Worm (Caenorhabditis elegans) whole organism, L3 larva: ENCODE data around the gene srd-13.
A peak's percentile ranks its signal among the peaks of the same experiment; 100 is the strongest.

Source experiments
- ZK546.5 ChIP-seq: sonication (generic microtip); optimal IDR thresholded peaks from 2 replicates; lab custom pipeline; 2017; ENCODE audit warnings: missing biosample characterization, missing genetic modification characterization
- aly-2 ChIP-seq: fragments of 150-350 bp; optimal IDR thresholded peaks from 2 replicates; lab custom pipeline; 2014; ENCODE audit warnings: missing biosample characterization, missing genetic modification characterization
- ceh-9 ChIP-seq: sonication (generic microtip); optimal IDR thresholded peaks from 2 replicates; lab custom pipeline; 2018; ENCODE audit warnings: missing biosample characterization, missing genetic modification characterization
- fkh-10 ChIP-seq: sonication (generic microtip); optimal IDR thresholded peaks from 2 replicates; lab custom pipeline; 2017; ENCODE audit warnings: missing biosample characterization, missing genetic modification reagents, missing genetic modification characterization
- fkh-2 ChIP-seq: fragments of 150-350 bp; optimal IDR thresholded peaks from 2 replicates; lab custom pipeline; 2014; ENCODE audit warnings: missing biosample characterization, missing genetic modification reagents, missing genetic modification characterization
- mdl-1 ChIP-seq: fragments of 150-350 bp; optimal IDR thresholded peaks from 2 replicates; lab custom pipeline; 2014; ENCODE audit warnings: missing biosample characterization, missing genetic modification characterization
- nhr-237 ChIP-seq: fragments of 150-350 bp; optimal IDR thresholded peaks from 2 replicates; lab custom pipeline; 2014; ENCODE audit warnings: missing biosample characterization, missing genetic modification characterization
- nhr-25 ChIP-seq: sonication (generic microtip); optimal IDR thresholded peaks from 2 replicates; lab custom pipeline; 2017; ENCODE audit warnings: missing biosample characterization, missing genetic modification characterization
- nhr-28 ChIP-seq: fragments of 150-350 bp; optimal IDR thresholded peaks from 2 replicates; lab custom pipeline; 2014; ENCODE audit warnings: missing biosample characterization, missing genetic modification characterization
- nhr-43 ChIP-seq: sonication (generic microtip); optimal IDR thresholded peaks from 2 replicates; lab custom pipeline; 2016; ENCODE audit warnings: mild to moderate bottlenecking, missing genetic modification characterization, missing compliant biosample characterization; ENCODE audit not compliant: poor library complexity, severe bottlenecking
- snpc-4 ChIP-seq: fragments of 150-350 bp; optimal IDR thresholded peaks from 2 replicates; lab custom pipeline; 2014; ENCODE audit warnings: missing biosample characterization, missing genetic modification characterization
- unc-39 ChIP-seq: sonication (generic microtip); optimal IDR thresholded peaks from 4 replicates; lab custom pipeline; 2017; ENCODE audit warnings: missing biosample characterization, missing genetic modification characterization
- ztf-11 ChIP-seq: fragments of 150-350 bp; optimal IDR thresholded peaks from 2 replicates; lab custom pipeline; 2014; ENCODE audit warnings: missing biosample characterization, missing genetic modification characterization

- TF ChIP-seq ztf-11 (tag; lab: Kevin White, UChicago): no peak
- TF ChIP-seq unc-39 (tag; lab: Kevin White, UChicago): no peak
- TF ChIP-seq ceh-9 (tag; lab: Kevin White, UChicago): no peak
- peak; percentile 87 for TF ChIP-seq nhr-43 (tag; lab: Kevin White, UChicago)
- no peak for TF ChIP-seq ZK546.5 (tag; lab: Kevin White, UChicago)
- no peak for TF ChIP-seq nhr-28 (tag; lab: Kevin White, UChicago)
- TF ChIP-seq snpc-4 (tag; lab: Kevin White, UChicago): no peak
- peak; percentile 84 for TF ChIP-seq nhr-25 (tag; lab: Kevin White, UChicago)
- no peak for TF ChIP-seq mdl-1 (tag; lab: Kevin White, UChicago)
- no peak for TF ChIP-seq aly-2 (tag; lab: Kevin White, UChicago)
- TF ChIP-seq nhr-237: no peak
- no peak for TF ChIP-seq fkh-2
- no peak for TF ChIP-seq fkh-10 (GFP tag; lab: Kevin White, UChicago)
Measured at ce11 chrIV:5655966-5656389, 20.5 kb upstream of the srd-13 start.
